Worm (Caenorhabditis elegans) whole organism, young adult: Measurements from ENCODE around the gene gss-1.

Experiments used
- bed-2 ChIP-seq: fragments of 200-800 bp; sonication (Bioruptor generic); IDR thresholded peaks from 2 replicates; pipeline ENCODE4 v1.3.6; 2022; ENCODE audit warnings: missing genetic modification reagents, missing genetic modification characterization, missing compliant biosample characterization
- dpff-1 ChIP-seq: sonication (generic microtip); optimal IDR thresholded peaks from 2 replicates; lab custom pipeline; 2017; ENCODE audit warnings: mild to moderate bottlenecking, missing genetic modification characterization, missing compliant biosample characterization

DNA sequence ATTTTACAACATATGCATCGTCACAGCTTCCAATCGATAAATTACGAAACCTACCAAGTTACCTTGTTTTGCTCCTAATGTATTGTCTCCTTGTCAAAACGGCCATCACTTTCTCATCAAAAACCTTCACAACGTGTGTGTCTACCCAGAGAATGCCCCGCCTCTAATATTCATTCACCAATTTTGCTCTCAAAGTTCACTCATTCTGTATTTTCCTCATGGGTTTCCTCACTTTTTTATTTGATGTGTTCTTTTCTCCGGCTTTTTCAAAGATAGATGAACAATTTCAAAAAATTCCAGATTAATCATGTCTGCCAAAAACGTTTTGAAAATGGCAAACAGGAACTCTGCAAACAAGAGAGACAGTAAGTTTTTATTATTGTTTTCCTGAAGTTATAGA lies 31.0 kb downstream of the gss-1 start, which contains the start of gene C06C3.7:
- no peak for TF ChIP-seq bed-2
- TF ChIP-seq dpff-1 (tag; lab: Kevin White, UChicago) = no peak
